Fruit fly (Drosophila melanogaster) whole organism, wandering third instar larva: Measurements from ENCODE around the gene dpp.

ENCODE experiments used
- Abd-B ChIP-seq: fragments of >200 bp; optimal IDR thresholded peaks from 2 replicates; lab custom pipeline; 2017; ENCODE audit warnings: missing biosample characterization, missing genetic modification characterization
- CG9705 ChIP-seq: fragments of 200-800 bp; sonication (Bioruptor generic); optimal IDR thresholded peaks from 2 replicates; lab custom pipeline; 2018; ENCODE audit warnings: missing biosample characterization, mild to moderate bottlenecking, missing genetic modification characterization
- pan ChIP-seq: fragments of >200 bp; optimal IDR thresholded peaks from 2 replicates; lab custom pipeline; 2017
- psq ChIP-seq: fragments of 200-800 bp; sonication (Bioruptor generic); optimal IDR thresholded peaks from 3 replicates; lab custom pipeline; 2017; ENCODE audit warnings: missing biosample characterization, mild to moderate bottlenecking, missing genetic modification characterization, moderate library complexity
- sage ChIP-seq: fragments of 200-800 bp; sonication (Bioruptor generic); optimal IDR thresholded peaks from 2 replicates; lab custom pipeline; 2016; ENCODE audit warnings: missing biosample characterization, mild to moderate bottlenecking, missing genetic modification characterization

DNA sequence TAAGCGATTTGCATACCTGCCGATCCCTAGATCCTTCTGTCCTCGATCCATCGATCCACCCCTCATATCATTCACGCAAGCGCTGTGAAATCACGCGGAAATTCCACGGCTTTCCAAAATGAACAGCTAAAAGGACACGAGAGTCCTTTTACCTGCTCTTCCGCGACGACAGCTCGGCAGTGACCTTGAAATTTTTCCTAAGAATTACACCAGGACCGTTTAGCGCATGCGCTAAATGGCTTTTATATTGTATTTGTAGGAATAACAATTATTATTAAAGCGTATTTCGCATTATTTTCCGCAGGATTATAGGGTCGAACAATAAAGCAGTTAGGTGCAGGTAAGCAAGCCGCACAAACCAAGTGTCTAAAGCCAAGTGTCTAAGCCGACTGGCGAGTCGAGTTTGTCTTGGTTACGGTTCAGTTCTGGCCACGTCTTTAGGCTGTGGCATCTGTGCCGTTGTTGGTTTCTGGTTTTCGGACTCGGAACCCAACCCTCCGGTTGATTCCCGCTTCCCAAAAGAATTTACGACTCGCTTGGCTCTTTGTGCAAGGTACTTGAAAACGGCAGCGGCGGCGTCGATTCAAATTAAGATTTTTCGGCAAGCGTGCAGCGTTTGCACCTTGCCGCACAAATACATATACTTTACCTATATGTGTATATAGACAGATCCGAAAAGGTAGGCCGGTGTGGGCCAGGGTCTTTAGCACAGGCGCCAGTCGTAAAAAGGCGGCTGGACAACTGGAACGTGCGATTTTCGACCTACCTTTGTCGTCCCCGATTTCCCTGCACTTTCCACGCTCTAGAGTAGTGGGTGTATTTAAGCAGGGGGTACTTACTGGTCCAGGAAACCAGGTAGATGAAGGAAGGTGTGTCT lies 28.6 kb downstream of the dpp start:
- no peak for TF ChIP-seq psq (GFP tag; lab: Kevin White, UChicago)
- TF ChIP-seq CG9705 (GFP tag; lab: Kevin White, UChicago) = no peak
- no peak for TF ChIP-seq pan
- TF ChIP-seq Abd-B = no peak
- TF ChIP-seq sage (GFP tag; lab: Kevin White, UChicago) = no peak
